Fruit fly (Drosophila melanogaster): Measurements from ENCODE around the gene Sfp24C1.

The Sfp24C1 gene

DNA sequence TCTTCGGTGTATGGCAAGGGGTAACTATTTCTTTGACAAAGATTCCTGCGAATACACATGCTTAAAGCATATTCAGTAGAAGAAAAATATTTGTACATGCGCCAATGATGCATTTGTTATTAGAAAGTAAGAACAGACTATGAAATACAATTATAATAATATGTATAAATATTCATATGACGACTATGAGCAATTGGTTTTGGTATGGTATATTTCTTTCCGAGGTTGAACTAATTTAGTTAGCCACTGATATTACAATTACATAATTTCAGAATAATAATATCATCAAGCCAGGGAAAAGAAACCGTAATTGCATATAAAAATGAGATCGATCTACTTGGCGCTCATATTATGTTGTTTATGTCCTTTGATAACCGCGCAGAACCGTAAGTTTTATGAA lies 1.1 kb downstream of the Sfp24C1 start, which contains the start of gene CG43145:
Gene CG43145, plus strand, starts transcription at position 301 of the 400 bp plus-strand sequence.
- TF ChIP-seq Sin3A (optimal IDR thresholded peaks at IDR 0.05) (no peak), psq (optimal IDR thresholded peaks at IDR 0.05) (no peak), ttk (optimal IDR thresholded peaks at IDR 0.05) (no peak), Myc (optimal IDR thresholded peaks at IDR 0.05) (no peak), h (optimal IDR thresholded peaks at IDR 0.05) (no peak), insv (optimal IDR thresholded peaks at IDR 0.05) (no peak)

DNA sequence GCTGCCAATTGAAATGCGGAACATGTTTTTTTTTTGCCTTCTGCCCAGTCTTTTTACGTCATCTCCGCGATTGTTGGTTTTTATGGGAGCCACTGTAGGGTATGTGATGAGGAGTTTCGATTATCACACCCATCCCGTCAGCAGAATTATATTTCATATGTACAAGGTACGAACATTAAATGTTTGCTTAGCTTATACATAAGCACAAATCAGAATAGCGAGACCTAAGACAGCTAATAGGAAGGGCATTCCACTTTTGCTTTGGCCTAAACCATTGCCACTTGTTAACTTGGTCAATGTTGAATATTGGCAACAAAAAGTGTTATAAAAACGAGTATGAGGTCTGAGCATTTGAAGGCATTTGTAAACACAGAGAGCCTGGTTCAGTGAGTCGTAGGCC lies 2.8 kb downstream of the Sfp24C1 start, which contains the start of gene CG2816:
Gene CG2816, plus strand, starts transcription at position 400 of the 400 bp plus-strand sequence.
- TF ChIP-seq ttk (optimal IDR thresholded peaks at IDR 0.05) (no peak), psq (optimal IDR thresholded peaks at IDR 0.05) (no peak), Sin3A (optimal IDR thresholded peaks at IDR 0.05) (no peak), h (optimal IDR thresholded peaks at IDR 0.05) (no peak), Myc (optimal IDR thresholded peaks at IDR 0.05) (no peak), insv (optimal IDR thresholded peaks at IDR 0.05) (no peak)

DNA sequence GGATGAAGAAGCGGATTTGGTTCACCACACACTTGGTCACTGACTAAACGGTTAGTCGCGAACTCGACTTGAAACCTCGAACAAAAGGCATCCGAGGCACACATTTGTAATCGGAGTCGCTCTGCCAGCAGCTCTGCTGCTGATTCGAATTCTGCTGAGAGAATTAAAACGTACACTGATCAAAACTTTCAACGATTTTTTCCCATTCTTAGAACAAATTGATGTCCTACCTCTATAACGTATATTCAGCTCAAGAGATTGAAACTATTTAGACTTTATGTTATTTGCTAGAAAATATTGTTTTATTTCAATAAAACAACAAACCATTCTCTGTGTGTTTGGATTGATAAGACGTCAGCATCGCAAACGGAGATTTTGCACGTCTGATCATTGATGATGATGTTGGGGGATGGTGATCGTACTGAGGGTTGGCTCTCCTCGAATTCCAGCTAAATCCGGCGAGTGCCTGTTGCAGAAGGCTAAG lies 5.0 kb downstream of the Sfp24C1 start, which contains the start of gene CG31778:
Gene CG31778, minus strand, starts transcription at position 51 of the 484 bp plus-strand sequence.
- TF ChIP-seq psq (optimal IDR thresholded peaks at IDR 0.05) = no peak
- no peak for TF ChIP-seq Myc (optimal IDR thresholded peaks at IDR 0.05)
- TF ChIP-seq ttk (optimal IDR thresholded peaks at IDR 0.05) = no peak
- TF ChIP-seq insv (optimal IDR thresholded peaks at IDR 0.05) = no peak

DNA sequence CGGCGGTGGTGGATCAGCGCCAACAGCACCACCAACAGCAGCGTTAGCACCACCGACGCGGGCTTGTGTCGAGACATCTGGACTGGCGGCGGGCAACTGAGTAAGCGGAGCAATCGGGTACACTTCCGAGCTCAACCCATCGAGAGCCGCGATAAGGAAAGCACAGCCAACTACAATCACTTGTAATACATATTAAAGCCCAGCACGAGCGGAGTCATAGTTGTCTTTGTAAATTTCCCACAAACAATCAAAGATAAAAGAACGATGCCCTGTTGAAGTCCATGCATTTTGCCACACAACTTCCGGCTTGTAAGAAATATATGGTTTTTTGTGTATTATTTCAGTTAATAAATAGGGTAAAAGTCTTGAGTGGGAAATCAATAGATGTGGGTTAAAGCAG lies 6.5 kb downstream of the Sfp24C1 start, which contains the start of gene CG31777:
Gene CG31777, minus strand, starts transcription at position 101 of the 400 bp plus-strand sequence.
- no peak for TF ChIP-seq psq (optimal IDR thresholded peaks at IDR 0.05)
- no peak for TF ChIP-seq Sin3A (optimal IDR thresholded peaks at IDR 0.05)
- TF ChIP-seq insv (optimal IDR thresholded peaks at IDR 0.05) = no peak
- no peak for TF ChIP-seq Myc (optimal IDR thresholded peaks at IDR 0.05)
- TF ChIP-seq ttk (optimal IDR thresholded peaks at IDR 0.05) = no peak

DNA sequence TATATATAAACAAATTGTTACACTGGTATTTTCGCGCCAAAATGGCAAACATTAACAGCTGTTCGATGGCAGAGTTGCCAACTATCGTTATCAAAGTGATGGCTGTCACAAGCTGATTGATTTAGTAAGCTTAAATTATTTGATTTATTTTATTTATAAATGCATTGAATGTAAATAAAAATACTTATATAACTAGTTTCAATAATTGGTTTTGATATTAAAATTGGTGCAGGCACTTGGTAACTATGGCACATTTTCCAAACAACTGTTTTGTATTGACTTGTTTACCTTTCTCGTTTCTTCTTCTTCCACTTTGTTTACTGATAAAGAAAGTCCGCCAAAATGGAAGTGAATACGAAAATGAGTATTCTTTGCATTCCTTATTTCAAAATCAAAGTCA lies 11.2 kb downstream of the Sfp24C1 start, which contains the start of gene cutlet:
Gene cutlet, minus strand, starts transcription at position 84 of the 400 bp plus-strand sequence.
- TF ChIP-seq insv (optimal IDR thresholded peaks at IDR 0.05) = no peak
- no peak for TF ChIP-seq Myc (optimal IDR thresholded peaks at IDR 0.05)
- TF ChIP-seq Sin3A (optimal IDR thresholded peaks at IDR 0.05) = no peak
- TF ChIP-seq psq (optimal IDR thresholded peaks at IDR 0.05) = no peak
- TF ChIP-seq ttk (optimal IDR thresholded peaks at IDR 0.05) = no peak
- TF ChIP-seq h (optimal IDR thresholded peaks at IDR 0.05) = no peak

DNA sequence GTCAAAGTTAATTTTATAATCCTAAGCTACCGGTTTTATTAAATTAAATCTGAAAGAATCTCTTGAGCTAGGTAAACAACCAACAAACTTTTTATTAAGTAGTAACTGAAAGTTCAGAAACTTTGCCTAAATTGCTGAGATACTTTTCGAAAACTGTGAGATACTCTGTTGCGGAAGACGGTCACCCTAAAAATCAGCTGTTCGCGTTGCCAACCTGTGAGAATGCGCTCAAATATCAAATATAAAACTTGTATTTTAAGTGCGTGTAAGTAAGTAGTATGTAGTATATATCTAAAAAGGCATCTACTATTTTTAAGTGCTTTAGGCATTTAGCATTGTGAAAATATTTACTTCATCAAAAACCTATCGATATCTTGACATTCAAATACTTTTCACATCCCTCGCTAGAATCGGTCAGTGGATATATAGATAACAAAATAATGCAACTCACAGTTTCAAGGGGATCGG lies 12.5 kb downstream of the Sfp24C1 start, which contains the start of the genes CG31955 and CG2818:
Gene CG31955, minus strand, starts transcription at position 157 of the 468 bp plus-strand sequence.
Gene CG2818, plus strand, starts transcription at position 412 of the 468 bp plus-strand sequence.
- TF ChIP-seq psq (optimal IDR thresholded peaks at IDR 0.05) (no peak), h (optimal IDR thresholded peaks at IDR 0.05) (no peak), ttk (optimal IDR thresholded peaks at IDR 0.05) (no peak), Myc (optimal IDR thresholded peaks at IDR 0.05) (no peak), Sin3A (optimal IDR thresholded peaks at IDR 0.05) (no peak), insv (optimal IDR thresholded peaks at IDR 0.05) (no peak)

DNA sequence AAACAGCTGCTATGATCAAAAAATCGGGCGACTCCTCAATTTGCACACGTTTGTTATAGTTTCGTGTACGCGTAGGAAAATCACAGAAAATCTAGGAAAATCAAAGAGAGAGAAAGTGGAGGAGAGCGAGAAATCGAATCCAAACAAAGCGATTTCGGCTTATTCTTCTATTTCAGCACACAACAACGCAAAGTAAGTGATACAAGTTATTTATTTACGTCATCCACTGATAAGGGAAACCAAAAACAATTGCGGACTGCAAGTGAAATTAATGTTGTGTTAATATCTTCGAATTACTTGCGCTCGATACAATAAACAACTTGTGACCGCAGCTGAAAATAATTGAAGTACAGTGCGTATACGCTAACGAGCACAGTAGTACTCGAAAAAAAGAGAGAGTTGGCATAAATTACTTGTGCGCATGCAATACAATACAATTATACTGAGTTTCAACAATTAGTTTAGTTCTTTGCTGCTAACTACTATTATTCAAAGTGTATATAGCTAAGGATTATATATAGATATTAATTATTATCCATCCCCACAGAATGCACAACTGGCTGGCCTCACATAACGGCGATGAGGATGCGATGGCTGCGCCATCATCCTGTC lies 13.2 kb downstream of the Sfp24C1 start:
- TF ChIP-seq psq (optimal IDR thresholded peaks at IDR 0.05) (no peak), ttk (optimal IDR thresholded peaks at IDR 0.05) (no peak), Sin3A (optimal IDR thresholded peaks at IDR 0.05) (no peak), insv (optimal IDR thresholded peaks at IDR 0.05) (no peak), Myc (optimal IDR thresholded peaks at IDR 0.05) (no peak), h (optimal IDR thresholded peaks at IDR 0.05) (no peak)

DNA sequence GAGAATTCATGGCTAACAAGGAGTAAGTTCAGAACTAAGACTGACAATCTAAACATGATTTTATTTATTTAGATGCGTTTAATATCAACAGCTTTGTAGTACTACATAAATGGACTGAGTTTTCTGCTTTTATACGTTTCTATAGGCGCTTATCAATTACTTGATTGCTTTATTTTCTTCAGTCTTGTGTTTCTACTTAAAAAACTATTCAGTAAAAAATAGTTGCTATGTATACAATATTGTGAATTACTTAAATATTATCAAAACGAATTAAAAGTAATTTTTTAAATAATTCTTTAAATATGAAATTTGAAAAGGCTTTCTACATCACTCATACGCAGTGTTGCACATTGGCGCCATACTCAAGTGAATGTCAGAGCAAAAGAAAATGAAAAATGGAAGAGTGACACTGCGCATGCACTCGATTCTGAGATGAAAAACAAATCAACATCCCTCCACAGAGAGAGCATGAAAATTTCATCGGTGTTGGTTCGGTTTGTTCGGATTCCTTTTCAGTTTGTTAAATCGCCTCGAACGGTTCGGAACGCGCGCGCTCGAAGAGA lies 17.3 kb downstream of the Sfp24C1 start, which contains the start of the genes lectin-24A and Shaw:
Gene lectin-24A, minus strand, starts transcription at position 101 of the 563 bp plus-strand sequence.
Gene Shaw, plus strand, starts transcription at position 513 of the 563 bp plus-strand sequence.
- no peak for TF ChIP-seq h (optimal IDR thresholded peaks at IDR 0.05)
- no peak for TF ChIP-seq Myc (optimal IDR thresholded peaks at IDR 0.05)
- no peak for TF ChIP-seq Sin3A (optimal IDR thresholded peaks at IDR 0.05)
- no peak for TF ChIP-seq psq (optimal IDR thresholded peaks at IDR 0.05)
- no peak for TF ChIP-seq ttk (optimal IDR thresholded peaks at IDR 0.05)
- TF ChIP-seq insv (optimal IDR thresholded peaks at IDR 0.05) = no peak

DNA sequence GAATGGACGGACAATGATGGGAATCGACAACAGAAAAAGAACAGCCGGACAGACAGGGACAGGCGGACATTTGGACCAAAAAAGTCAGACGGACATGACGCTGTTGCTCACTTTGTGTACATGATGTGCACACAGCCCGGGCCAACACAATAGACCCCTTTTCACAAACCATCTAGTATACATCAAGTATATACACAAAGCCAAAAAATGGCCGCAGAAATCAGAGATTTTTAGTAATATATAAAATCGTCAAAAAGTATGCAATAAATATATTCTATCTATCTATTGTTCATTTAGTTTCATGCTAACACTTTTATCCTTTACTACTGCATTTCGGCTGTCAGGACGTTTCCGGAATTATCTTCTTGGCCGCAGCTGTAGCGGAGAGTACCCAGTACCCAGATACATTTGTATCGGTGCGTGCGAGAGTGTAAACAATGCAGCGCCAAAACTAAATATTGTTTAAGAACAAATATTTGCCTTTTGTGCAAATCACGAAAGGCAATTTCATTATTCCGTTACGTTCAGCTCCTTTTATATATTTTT lies 19.0 kb downstream of the Sfp24C1 start:
- TF ChIP-seq ttk (optimal IDR thresholded peaks at IDR 0.05) = no peak
- no peak for TF ChIP-seq h (optimal IDR thresholded peaks at IDR 0.05)
- no peak for TF ChIP-seq Sin3A (optimal IDR thresholded peaks at IDR 0.05)
- TF ChIP-seq psq (optimal IDR thresholded peaks at IDR 0.05) = no peak
- no peak for TF ChIP-seq Myc (optimal IDR thresholded peaks at IDR 0.05)
- no peak for TF ChIP-seq insv (optimal IDR thresholded peaks at IDR 0.05)

DNA sequence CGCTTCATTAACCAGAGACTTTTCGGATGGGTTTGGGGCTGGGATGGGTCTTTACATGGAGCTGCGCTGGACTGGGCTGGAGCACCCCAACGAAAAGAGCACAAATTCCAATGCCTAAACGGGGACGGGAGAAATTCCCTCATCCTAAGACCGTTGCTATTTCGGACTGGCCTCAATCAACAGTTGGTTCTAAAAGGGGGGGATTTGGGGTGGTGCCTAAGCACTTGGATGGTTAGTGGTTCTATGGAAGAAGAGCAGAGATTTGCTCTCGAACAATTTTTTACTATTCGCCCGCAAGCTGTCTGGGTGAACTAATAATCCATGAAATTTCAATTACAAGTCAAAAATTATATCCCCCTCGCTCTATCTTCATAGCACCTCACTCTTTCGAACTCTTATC lies 29.2 kb downstream of the Sfp24C1 start:
- no peak for TF ChIP-seq psq (optimal IDR thresholded peaks at IDR 0.05)
- no peak for TF ChIP-seq Sin3A (optimal IDR thresholded peaks at IDR 0.05)
- no peak for TF ChIP-seq Myc (optimal IDR thresholded peaks at IDR 0.05)
- no peak for TF ChIP-seq insv (optimal IDR thresholded peaks at IDR 0.05)
- no peak for TF ChIP-seq ttk (optimal IDR thresholded peaks at IDR 0.05)
- no peak for TF ChIP-seq h (optimal IDR thresholded peaks at IDR 0.05)

DNA sequence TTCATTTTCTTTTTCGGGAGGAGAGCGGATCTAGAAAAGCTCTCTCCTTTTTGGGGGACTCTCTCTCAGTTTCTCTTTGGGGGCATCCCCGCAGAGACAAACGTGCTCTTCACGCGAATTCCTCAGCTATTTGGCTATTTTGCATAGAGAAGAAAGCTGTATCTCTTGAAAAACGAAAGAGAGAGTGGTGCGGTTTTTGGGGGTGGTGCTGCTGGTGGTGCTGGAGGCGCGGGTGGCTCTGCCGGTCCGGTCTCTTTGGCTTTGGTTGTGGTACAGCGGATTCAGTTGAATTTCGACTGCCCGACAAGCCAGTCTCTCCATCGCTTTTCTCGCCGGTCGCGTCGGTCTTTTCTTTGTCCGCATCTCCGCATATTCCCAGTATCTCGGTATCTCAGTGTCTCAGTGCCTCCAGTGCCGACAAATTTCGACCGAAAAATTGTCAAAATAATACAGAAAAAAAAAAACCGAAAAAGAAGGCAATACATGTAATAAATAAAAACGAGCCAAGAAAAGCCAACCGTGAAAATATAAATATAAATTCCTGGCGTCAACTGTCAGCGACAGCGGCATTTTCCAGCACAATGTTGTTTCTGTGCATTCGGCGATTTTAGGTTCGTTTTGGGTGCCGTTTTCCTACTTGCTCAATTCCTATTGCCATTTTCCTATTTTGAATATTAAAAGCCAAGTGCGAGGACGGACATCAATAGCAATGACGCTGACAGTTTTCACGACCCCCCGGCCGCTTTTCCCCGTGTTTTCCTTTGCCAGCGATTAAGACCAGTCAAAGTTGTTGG lies 29.9 kb downstream of the Sfp24C1 start, which contains the start of gene CG10019:
Gene CG10019, plus strand, starts transcription at position 285 of the 794 bp plus-strand sequence.
- TF ChIP-seq ttk (optimal IDR thresholded peaks at IDR 0.05) (no peak), psq (optimal IDR thresholded peaks at IDR 0.05) (no peak), insv (optimal IDR thresholded peaks at IDR 0.05) (no peak)

All from Kc167 (cell line).